Fruit fly (Drosophila melanogaster) whole organism: ENCODE results near the gene Lerp.

ENCODE experiments used
- CG8478 ChIP-seq: fragments of >200 bp; optimal IDR thresholded peaks from 2 replicates; lab custom pipeline; 2018; ENCODE audit warnings: inconsistent platforms
- Dll ChIP-seq: fragments of >200 bp; optimal IDR thresholded peaks from 2 replicates; lab custom pipeline; 2017
- EcR ChIP-seq, 2 experiments: fragments of >200 bp; optimal IDR thresholded peaks; 2 replicates each; lab custom pipeline; 2017; ENCODE audit warnings: missing biosample characterization in 2 of 2, missing genetic modification characterization in 2 of 2, missing genetic modification reagents in 2 of 2
- pan ChIP-seq: fragments of >200 bp; optimal IDR thresholded peaks from 2 replicates; lab custom pipeline; 2017
- psq ChIP-seq: fragments of >200 bp; optimal IDR thresholded peaks from 2 replicates; lab custom pipeline; 2017
- usp ChIP-seq: fragments of >200 bp; optimal IDR thresholded peaks from 2 replicates; lab custom pipeline; 2017; ENCODE audit warnings: missing biosample characterization, missing genetic modification characterization, mixed read lengths

Gene Lerp

DNA sequence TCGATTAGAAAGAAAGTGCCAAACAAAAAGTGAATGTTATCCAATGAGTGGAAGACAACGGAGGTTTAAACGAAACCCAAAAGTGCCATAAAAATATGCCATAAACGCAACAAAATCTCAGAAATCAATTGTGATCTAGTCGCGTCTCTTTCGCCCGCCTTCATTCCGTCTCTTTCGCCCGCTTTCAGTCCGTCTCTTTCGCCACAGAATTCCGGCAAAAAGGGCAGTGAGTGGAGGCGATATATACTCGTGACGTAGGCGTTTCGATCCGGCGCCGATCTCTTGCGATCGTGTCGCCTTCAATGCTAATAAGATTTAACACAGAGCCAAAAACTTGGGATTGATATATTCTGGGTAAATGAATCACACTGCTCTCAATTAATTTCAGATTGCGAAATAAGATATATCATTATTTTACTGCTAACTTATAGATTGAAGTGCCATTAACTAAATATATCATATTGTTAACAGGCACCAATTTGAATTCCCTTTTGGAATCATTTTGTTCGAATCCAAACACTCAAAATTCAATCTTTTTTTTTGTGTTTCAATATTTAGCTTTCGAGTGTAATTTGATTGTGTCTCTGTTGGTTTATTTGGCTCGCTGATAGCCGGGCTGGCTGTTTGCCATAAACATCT is 25.3 kb upstream of the Lerp start:
- TF ChIP-seq psq: no peak

DNA sequence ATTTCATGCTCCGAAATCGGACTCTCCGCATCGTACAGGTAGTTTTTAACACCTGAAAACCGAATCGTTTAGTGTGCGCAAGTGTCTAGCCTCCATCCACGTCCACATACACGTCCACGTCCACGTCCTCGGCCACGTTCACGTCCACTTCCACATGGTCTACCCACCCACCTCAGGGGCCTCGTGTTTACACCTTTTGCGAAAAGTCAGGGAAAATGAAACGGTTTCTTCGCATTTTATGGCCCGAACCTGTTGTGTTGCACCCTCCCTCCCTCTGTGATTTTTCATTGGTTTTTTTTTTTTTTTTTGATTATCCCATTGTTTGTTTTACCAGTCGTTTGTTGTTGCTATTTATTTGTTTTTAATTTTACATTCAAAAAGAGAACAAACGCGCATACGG is 24.2 kb upstream of the Lerp start:
- TF ChIP-seq pan (lab: Kevin White, UChicago) (no peak), CG8478 (lab: Kevin White, UChicago) (no peak), usp (GFP tag; lab: Kevin White, UChicago) (no peak), EcR (GFP tag; optimal IDR thresholded peaks at IDR 0.05; lab: Kevin White, UChicago) (no peak), psq (no peak)

DNA sequence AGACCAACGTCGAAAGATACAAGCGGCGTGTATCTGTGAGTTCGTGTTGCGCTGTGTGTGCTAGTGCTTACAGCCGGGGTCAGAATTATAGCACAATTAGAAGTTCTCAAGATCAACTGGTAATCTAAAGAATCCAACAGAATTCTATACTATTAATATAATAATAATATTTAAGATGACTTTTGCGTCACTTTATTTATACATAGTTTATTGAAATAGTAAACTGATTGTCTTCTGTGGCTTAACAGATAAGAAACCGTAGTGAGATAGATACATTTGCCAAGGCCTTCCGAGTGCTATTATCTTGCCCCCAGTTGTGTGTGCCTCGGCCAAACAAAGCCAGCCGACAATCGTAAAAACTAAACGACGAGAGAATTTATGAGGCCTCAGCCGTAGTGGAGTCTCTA is 23.4 kb upstream of the Lerp start:
- TF ChIP-seq Dll (lab: Kevin White, UChicago) (no peak), EcR (GFP tag; optimal IDR thresholded peaks at IDR 0.05; lab: Kevin White, UChicago) (no peak), pan (lab: Kevin White, UChicago) (no peak), usp (GFP tag; lab: Kevin White, UChicago) (no peak), CG8478 (lab: Kevin White, UChicago) (no peak), psq (no peak)

DNA sequence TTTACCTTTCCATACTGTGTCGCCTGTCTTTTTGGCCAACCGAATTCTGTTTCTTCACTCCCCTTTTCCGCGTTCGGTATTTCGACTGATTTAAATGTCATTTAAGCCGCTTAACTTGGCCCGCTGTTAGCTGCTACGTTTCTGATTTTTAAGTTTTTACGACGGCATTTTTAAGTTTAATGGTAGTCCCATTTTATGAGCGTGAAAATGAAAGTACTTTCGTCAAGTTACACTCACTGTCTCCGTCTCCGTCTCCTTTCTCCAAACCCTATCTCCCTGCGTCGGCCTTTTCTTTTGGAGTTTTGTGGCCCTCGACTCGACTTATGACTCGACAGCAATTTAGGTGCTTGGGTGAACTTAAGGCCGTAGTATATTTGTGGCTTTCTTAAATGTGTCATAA is 22.3 kb upstream of the Lerp start:
- TF ChIP-seq EcR (GFP tag; optimal IDR thresholded peaks at IDR 0.05; lab: Kevin White, UChicago) (no peak), CG8478 (lab: Kevin White, UChicago) (no peak)

DNA sequence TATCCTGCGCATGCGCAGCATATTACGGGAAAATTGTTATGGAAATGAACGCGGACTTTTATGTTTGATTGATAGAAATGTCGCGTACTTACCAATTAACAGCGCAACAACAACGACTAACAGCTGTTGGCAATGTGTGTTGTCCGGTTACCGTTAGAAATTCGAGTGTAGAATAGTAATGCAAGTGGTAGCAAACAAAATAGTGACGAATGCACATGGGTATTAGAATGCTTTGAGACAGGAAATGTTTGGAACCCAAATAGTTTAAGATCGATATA is 20.0 kb upstream of the Lerp start:
- no peak for TF ChIP-seq usp (GFP tag; lab: Kevin White, UChicago)
- TF ChIP-seq CG8478 (lab: Kevin White, UChicago): no peak
- no peak for TF ChIP-seq pan (lab: Kevin White, UChicago)
- TF ChIP-seq Dll (lab: Kevin White, UChicago): no peak
- TF ChIP-seq EcR (GFP tag; optimal IDR thresholded peaks at IDR 0.05; lab: Kevin White, UChicago): no peak
- TF ChIP-seq psq: no peak

DNA sequence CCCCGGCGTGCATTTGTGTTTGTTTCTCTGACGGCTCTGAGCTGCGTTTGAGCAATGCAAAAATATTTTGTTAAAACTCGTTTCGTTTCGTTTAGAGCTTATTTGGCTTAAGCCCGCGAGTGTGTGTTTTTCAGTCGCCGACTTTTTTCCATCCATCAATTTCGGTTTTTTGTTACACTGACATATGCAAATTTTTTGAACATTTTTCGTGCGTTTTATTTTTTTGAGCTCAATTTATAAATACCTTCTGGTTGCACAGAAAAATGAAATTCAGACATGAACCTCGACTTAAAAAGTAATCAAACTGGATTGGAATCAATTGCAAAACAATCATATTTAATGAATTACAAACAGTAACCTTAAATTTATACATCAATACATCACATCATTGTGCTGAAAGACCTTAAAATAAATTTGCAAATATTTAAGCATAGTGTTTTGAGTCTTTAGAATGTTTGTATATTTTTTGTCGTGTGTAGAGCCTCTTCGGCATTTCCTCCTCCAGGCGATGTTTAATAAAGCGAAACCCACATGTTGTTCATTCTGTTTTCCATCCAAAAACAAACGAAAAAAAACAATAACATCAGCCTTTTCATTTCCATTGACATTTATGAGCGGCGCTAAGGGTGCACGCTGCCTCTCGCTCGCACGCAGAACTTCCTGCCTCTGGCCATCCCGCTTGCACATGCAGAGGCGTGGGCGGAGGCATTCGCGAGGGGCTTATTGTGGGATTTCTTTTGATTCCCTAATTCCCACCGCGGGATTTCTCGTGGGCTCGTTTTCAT is 19.5 kb upstream of the Lerp start:
- TF ChIP-seq pan (lab: Kevin White, UChicago): no peak
- TF ChIP-seq EcR (GFP tag; optimal IDR thresholded peaks at IDR 0.05; lab: Kevin White, UChicago): no peak
- TF ChIP-seq usp (GFP tag; lab: Kevin White, UChicago): no peak
- TF ChIP-seq psq: no peak
- no peak for TF ChIP-seq Dll (lab: Kevin White, UChicago)
- TF ChIP-seq CG8478 (lab: Kevin White, UChicago): no peak

DNA sequence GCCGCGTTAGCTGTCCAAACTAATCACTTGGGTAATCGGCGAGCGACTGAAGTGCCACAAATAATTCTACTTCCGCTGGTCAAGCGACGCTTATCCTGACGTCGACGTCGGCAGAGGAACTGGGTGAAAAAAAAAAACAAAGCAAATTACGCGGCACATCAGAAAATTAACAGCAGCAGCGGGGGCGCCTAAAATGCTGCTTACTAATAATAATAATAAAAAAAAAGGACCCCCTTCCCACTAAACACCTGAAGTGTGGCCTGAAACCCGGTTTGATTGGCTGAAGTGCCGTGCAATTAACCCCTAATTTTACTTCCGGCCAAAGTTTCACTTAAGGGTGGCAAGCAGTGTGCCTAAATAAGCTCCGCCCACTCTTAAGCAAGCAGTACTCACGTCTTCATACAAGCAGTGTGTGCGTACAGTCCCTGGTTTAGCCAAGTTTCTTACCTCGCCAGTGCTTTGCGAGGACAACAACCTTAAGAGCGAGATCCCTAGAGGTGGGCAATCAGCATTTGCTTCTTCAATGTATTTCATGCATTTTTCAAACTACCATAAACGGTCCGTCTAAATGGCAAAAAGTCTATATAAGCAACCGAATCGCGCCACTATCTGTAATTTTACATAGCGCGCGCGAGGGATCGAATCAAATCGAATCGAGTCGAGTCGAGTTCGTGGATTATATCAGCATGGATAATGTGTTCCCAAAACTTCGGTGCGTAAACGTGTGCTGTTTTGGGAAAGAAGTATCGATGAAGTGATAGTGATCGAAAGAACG is 18.4 kb upstream of the Lerp start, which contains the start of the genes ro and T48:
Gene ro, minus strand, starts transcription at position 51 of the 775 bp plus-strand sequence.
Gene T48, plus strand, starts transcription at position 614 of the 775 bp plus-strand sequence.
- TF ChIP-seq pan (lab: Kevin White, UChicago): no peak
- TF ChIP-seq CG8478 (lab: Kevin White, UChicago): no peak
- TF ChIP-seq EcR (GFP tag; optimal IDR thresholded peaks at IDR 0.05; lab: Kevin White, UChicago): no peak
- TF ChIP-seq usp (GFP tag; lab: Kevin White, UChicago): no peak
- no peak for TF ChIP-seq psq
- TF ChIP-seq Dll (lab: Kevin White, UChicago): no peak

DNA sequence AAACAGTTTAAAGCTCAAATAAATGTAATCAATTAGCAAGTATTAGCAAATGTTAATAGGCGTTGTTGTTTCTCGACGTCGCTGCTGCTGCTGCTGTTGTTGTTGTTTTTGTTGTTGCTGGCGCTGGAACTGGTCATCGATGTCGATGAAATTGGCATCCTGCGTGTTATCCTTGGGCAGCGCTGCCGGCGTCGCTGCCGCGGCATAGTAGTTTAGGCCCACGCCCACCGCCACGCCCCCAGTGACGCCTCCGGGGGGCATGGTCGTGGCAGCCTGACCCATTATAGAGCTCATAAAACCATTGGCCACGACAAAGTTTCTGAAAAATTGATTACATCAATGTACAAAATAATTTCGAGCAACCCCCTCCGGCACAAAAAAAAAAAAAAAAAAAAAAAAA is 13.9 kb upstream of the Lerp start:
- TF ChIP-seq EcR (GFP tag; optimal IDR thresholded peaks at IDR 0.05; lab: Kevin White, UChicago) (no peak), pan (lab: Kevin White, UChicago) (no peak), psq (no peak), Dll (lab: Kevin White, UChicago) (no peak)

DNA sequence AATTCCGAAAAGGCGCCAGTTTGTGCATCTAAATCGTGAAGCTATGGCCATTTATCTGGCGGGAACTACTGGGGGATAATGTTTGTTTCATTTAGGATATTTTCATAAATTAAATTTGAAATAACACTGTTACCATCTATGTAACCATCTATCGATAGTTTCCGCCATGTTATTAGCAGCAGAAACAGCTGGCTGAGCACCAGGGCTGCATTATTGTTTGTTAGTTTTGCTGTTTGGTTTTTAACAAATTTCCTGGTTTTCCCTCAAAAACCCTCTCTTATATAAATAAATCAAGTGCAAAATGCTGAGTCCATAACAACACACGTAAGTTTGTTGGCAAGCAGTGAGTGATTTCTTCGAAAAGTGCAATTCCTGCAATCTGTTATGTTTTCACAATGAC is 13.5 kb upstream of the Lerp start, which contains the start of gene CG5500:
Gene CG5500, plus strand, starts transcription at position 199 of the 400 bp plus-strand sequence.
- TF ChIP-seq Dll (lab: Kevin White, UChicago) (no peak), psq (no peak), EcR (GFP tag; optimal IDR thresholded peaks at IDR 0.05; lab: Kevin White, UChicago) (no peak), pan (lab: Kevin White, UChicago) (no peak), usp (GFP tag; lab: Kevin White, UChicago) (no peak), CG8478 (lab: Kevin White, UChicago) (no peak)

DNA sequence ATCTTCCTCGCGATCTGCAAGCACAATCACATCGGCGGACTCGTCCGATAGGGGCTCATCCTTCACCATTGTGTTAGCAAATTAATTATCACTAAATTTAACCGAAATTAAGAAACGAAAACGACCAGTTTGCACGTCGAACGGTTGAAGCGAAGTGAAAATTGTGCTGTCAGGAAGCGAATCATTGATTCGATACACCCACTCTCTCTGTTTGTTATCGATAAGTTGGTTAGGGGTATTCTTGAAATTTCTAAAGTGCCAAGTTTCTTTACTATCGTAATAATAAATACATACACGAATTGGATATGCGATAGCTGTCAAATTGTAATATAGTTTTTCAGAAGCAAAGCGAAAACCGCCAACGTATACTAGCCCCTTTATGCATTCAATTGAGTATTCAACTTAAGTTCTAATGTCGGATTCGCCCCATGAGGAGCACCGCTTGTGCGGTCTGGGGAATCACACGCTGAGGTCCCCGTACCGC is 12.7 kb upstream of the Lerp start, which contains the start of gene Rb97D:
Gene Rb97D, minus strand, starts transcription at position 199 of the 484 bp plus-strand sequence.
- TF ChIP-seq psq (no peak), Dll (lab: Kevin White, UChicago) (no peak), pan (lab: Kevin White, UChicago) (no peak), EcR (GFP tag; optimal IDR thresholded peaks at IDR 0.05; lab: Kevin White, UChicago) (no peak), CG8478 (lab: Kevin White, UChicago) (no peak), usp (GFP tag; lab: Kevin White, UChicago) (no peak)

DNA sequence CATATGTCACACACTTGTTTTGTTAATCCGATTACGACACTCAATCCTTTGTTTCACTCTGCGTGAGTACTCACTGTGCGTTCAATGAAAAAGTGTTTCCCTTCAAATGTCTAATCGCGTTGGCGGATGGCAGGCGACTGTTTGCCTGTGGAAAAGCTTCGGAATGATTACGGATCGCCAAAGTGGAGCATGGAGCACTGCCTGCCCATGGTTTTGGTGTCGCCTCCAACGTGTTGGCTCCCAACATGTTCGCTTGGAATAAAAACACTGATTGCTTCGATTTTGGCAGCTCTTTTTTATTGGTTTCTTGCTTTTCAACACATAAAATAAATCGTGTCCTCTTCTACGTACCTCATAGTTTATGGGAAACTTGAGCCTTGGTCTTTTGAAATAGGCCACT is 8.9 kb upstream of the Lerp start, which contains the start of gene SPARC:
Gene SPARC, minus strand, starts transcription at position 144 of the 400 bp plus-strand sequence.
- TF ChIP-seq psq (no peak), Dll (lab: Kevin White, UChicago) (no peak), usp (GFP tag; lab: Kevin White, UChicago) (no peak), EcR (GFP tag; optimal IDR thresholded peaks at IDR 0.05; lab: Kevin White, UChicago) (no peak)
